Fruit fly (Drosophila melanogaster): ENCODE results near the gene CG32079.

- TF ChIP-seq Sin3A (optimal IDR thresholded peaks at IDR 0.05) (no peak), psq (optimal IDR thresholded peaks at IDR 0.05) (no peak)
Measured at dm6 chr3L:11023235-11023634, 2.1 kb upstream of the CG32079 start, which contains the start of gene Fad2.
